Worm (Caenorhabditis elegans): Measurements from ENCODE around the gene M151.3.

- TF ChIP-seq dao-5 (tag; optimal IDR thresholded peaks at IDR 0.05) = no peak
- no peak for TF ChIP-seq him-1 (tag; optimal IDR thresholded peaks at IDR 0.05)
- no peak for TF ChIP-seq W03F9.2 (tag; optimal IDR thresholded peaks at IDR 0.05)
Measured at ce11 chrII:3622014-3622413, 5.0 kb upstream of the M151.3 start, which contains the start of gene M151.7.

Data from whole organism, L4/young adult.